Fruit fly (Drosophila melanogaster) whole organism, embryonic: ENCODE data around the gene Slh.
A peak's percentile ranks its signal among the peaks of the same experiment; 100 is the strongest.

Source experiments
- Antp ChIP-seq: fragments of 200-800 bp; sonication (Bioruptor generic); optimal IDR thresholded peaks from 3 replicates; lab custom pipeline; 2016; ENCODE audit warnings: missing biosample characterization, missing genetic modification characterization
- CG10209 ChIP-seq: fragments of 200-800 bp; sonication (Bioruptor generic); optimal IDR thresholded peaks from 3 replicates; lab custom pipeline; 2017; ENCODE audit warnings: missing biosample characterization, mild to moderate bottlenecking, missing genetic modification characterization, missing genetic modification reagents
- CG10267 ChIP-seq: fragments of 200-800 bp; sonication (Bioruptor generic); optimal IDR thresholded peaks from 2 replicates; lab custom pipeline; 2018; ENCODE audit warnings: missing biosample characterization, mild to moderate bottlenecking, missing genetic modification characterization, moderate library complexity
- CG11085 ChIP-seq: fragments of 200-800 bp; sonication (Bioruptor generic); IDR thresholded peaks from 2 replicates; pipeline ENCODE4 v1.3.6; 2022; ENCODE audit warnings: missing biosample characterization, missing genetic modification characterization
- CG11723 ChIP-seq: fragments of 200-800 bp; sonication (Bioruptor generic); optimal IDR thresholded peaks from 2 replicates; lab custom pipeline; 2017; ENCODE audit warnings: missing biosample characterization, mild to moderate bottlenecking, missing genetic modification characterization
- CG12071 ChIP-seq: fragments of 200-800 bp; sonication (Bioruptor generic); optimal IDR thresholded peaks from 3 replicates; lab custom pipeline; 2018; ENCODE audit warnings: missing biosample characterization, mild to moderate bottlenecking, missing genetic modification characterization
- CG12942 ChIP-seq: fragments of 200-800 bp; sonication (Bioruptor generic); optimal IDR thresholded peaks from 3 replicates; lab custom pipeline; 2016; ENCODE audit warnings: missing biosample characterization, missing genetic modification characterization
- CG14860 ChIP-seq: fragments of 200-800 bp; sonication (Bioruptor generic); IDR thresholded peaks from 3 replicates; pipeline ENCODE4 v1.3.6; 2022; ENCODE audit warnings: missing biosample characterization, missing genetic modification characterization; ENCODE audit not compliant: partially characterized antibody
- CG1529 ChIP-seq: fragments of 200-800 bp; sonication (Bioruptor generic); optimal IDR thresholded peaks from 3 replicates; lab custom pipeline; 2018; ENCODE audit warnings: missing biosample characterization, missing genetic modification characterization
- CG15696 ChIP-seq: fragments of 200-800 bp; sonication (Bioruptor generic); optimal IDR thresholded peaks from 2 replicates; lab custom pipeline; 2019; ENCODE audit warnings: missing biosample characterization, mild to moderate bottlenecking, missing genetic modification characterization, moderate library complexity
- CG18476 ChIP-seq: fragments of 200-800 bp; sonication (Bioruptor generic); optimal IDR thresholded peaks from 2 replicates; lab custom pipeline; 2016; ENCODE audit warnings: missing biosample characterization, mild to moderate bottlenecking, missing genetic modification characterization
- CG2712 ChIP-seq: fragments of 200-800 bp; optimal IDR thresholded peaks from 3 replicates; lab custom pipeline; 2019; ENCODE audit warnings: missing biosample characterization, mild to moderate bottlenecking, missing genetic modification characterization, moderate library complexity
- CG3065 ChIP-seq: fragments of 200-800 bp; sonication (Bioruptor generic); optimal IDR thresholded peaks from 2 replicates; lab custom pipeline; 2016; ENCODE audit warnings: missing biosample characterization, missing genetic modification characterization
- CG3847 ChIP-seq: fragments of 200-800 bp; sonication (Bioruptor generic); IDR thresholded peaks from 2 replicates; pipeline ENCODE4 v1.3.6; 2022; ENCODE audit warnings: missing biosample characterization, missing genetic modification characterization
- CG42726 ChIP-seq: fragments of 200-800 bp; sonication (Bioruptor generic); IDR thresholded peaks from 2 replicates; pipeline ENCODE4 v1.3.6; 2022; ENCODE audit warnings: missing biosample characterization, missing genetic modification characterization; ENCODE audit not compliant: partially characterized antibody
- CG6813 ChIP-seq: fragments of 200-800 bp; sonication (Bioruptor generic); optimal IDR thresholded peaks from 2 replicates; lab custom pipeline; 2017; ENCODE audit warnings: missing biosample characterization, missing genetic modification characterization, mild to moderate bottlenecking, moderate library complexity, missing genetic modification reagents
- CG7839 ChIP-seq: fragments of 200-800 bp; sonication (Bioruptor generic); optimal IDR thresholded peaks from 3 replicates; lab custom pipeline; 2018; ENCODE audit warnings: missing biosample characterization, mild to moderate bottlenecking, missing genetic modification characterization, moderate library complexity
- CG8359 ChIP-seq: fragments of 200-800 bp; sonication (Bioruptor generic); optimal IDR thresholded peaks from 2 replicates; lab custom pipeline; 2017; ENCODE audit warnings: missing biosample characterization, mild to moderate bottlenecking, missing genetic modification characterization, borderline replicate concordance
- CG8924 ChIP-seq: fragments of 200-800 bp; optimal IDR thresholded peaks from 3 replicates; lab custom pipeline; 2019; ENCODE audit warnings: missing biosample characterization, mild to moderate bottlenecking, missing genetic modification characterization, moderate library complexity
- CG9817 ChIP-seq: fragments of 200-800 bp; sonication (Bioruptor generic); optimal IDR thresholded peaks from 2 replicates; lab custom pipeline; 2018; ENCODE audit warnings: missing biosample characterization, mild to moderate bottlenecking, missing genetic modification characterization, moderate library complexity
- ERR ChIP-seq: fragments of 200-800 bp; sonication (Bioruptor generic); optimal IDR thresholded peaks from 2 replicates; lab custom pipeline; 2016; ENCODE audit warnings: missing biosample characterization, missing genetic modification characterization
- Gug ChIP-seq: fragments of 200-800 bp; sonication (Bioruptor generic); IDR thresholded peaks from 4 replicates; pipeline ENCODE4 v1.3.6; 2022; ENCODE audit warnings: missing biosample characterization, missing genetic modification characterization
- H2.0 ChIP-seq: fragments of 200-800 bp; sonication (Bioruptor generic); IDR thresholded peaks from 2 replicates; pipeline ENCODE4 v1.3.6; 2022; ENCODE audit warnings: missing biosample characterization, missing genetic modification characterization
- Hr51 ChIP-seq, 2 experiments: fragments of 200-800 bp; sonication (Bioruptor generic); optimal IDR thresholded peaks; 2 replicates in 1 of 2; 3 replicates in 1 of 2; lab custom pipeline; 2016 to 2018; ENCODE audit warnings: missing biosample characterization in 2 of 2, missing genetic modification characterization in 2 of 2, mild to moderate bottlenecking in 1 of 2, moderate library complexity in 1 of 2
- MBD-R2 ChIP-seq: fragments of 200-800 bp; sonication (Bioruptor generic); IDR thresholded peaks from 2 replicates; pipeline ENCODE4 v1.3.6; 2022; ENCODE audit warnings: missing biosample characterization, missing genetic modification characterization
- Meics ChIP-seq: fragments of 200-800 bp; sonication (Bioruptor generic); optimal IDR thresholded peaks from 2 replicates; lab custom pipeline; 2017; ENCODE audit warnings: missing biosample characterization, mild to moderate bottlenecking, missing genetic modification characterization
- Pdp1 ChIP-seq, 2 experiments: fragments of 200-800 bp; sonication (Bioruptor generic); optimal IDR thresholded peaks; 3 replicates each; lab custom pipeline; 2016; ENCODE audit warnings: missing biosample characterization in 2 of 2, missing genetic modification characterization in 2 of 2, mild to moderate bottlenecking in 1 of 2, moderate library complexity in 1 of 2
- Rx ChIP-seq: fragments of 200-800 bp; sonication (Bioruptor generic); IDR thresholded peaks from 2 replicates; pipeline ENCODE4 v1.3.6; 2022; ENCODE audit warnings: missing biosample characterization, missing genetic modification characterization
- Sox100B ChIP-seq: fragments of 200-800 bp; sonication (Bioruptor generic); optimal IDR thresholded peaks from 3 replicates; lab custom pipeline; 2018; ENCODE audit warnings: missing biosample characterization, mild to moderate bottlenecking, missing genetic modification characterization
- az2 ChIP-seq: fragments of 200-800 bp; sonication (Bioruptor generic); optimal IDR thresholded peaks from 3 replicates; lab custom pipeline; 2016; ENCODE audit warnings: missing biosample characterization, missing genetic modification characterization
- bbx ChIP-seq: fragments of 200-800 bp; sonication (Bioruptor generic); IDR thresholded peaks from 2 replicates; pipeline ENCODE4 v1.3.6; 2022; ENCODE audit warnings: missing biosample characterization, missing genetic modification characterization; ENCODE audit not compliant: partially characterized antibody
- hbn ChIP-seq: fragments of 200-800 bp; sonication (Bioruptor generic); IDR thresholded peaks from 2 replicates; pipeline ENCODE4 v1.3.6; 2022; ENCODE audit warnings: missing biosample characterization, missing genetic modification characterization; ENCODE audit not compliant: partially characterized antibody
- her ChIP-seq: fragments of 200-800 bp; sonication (Bioruptor generic); optimal IDR thresholded peaks from 2 replicates; lab custom pipeline; 2016; ENCODE audit warnings: missing biosample characterization, missing genetic modification characterization
- ind ChIP-seq: fragments of 200-800 bp; sonication (Bioruptor generic); optimal IDR thresholded peaks from 3 replicates; lab custom pipeline; 2016; ENCODE audit warnings: missing biosample characterization, missing genetic modification characterization
- jumu ChIP-seq: fragments of 200-800 bp; sonication (Bioruptor generic); optimal IDR thresholded peaks from 3 replicates; lab custom pipeline; 2016; ENCODE audit warnings: missing biosample characterization, missing genetic modification characterization
- kay ChIP-seq: fragments of 200-800 bp; sonication (Bioruptor generic); optimal IDR thresholded peaks from 2 replicates; lab custom pipeline; 2016; ENCODE audit warnings: missing biosample characterization, missing genetic modification characterization
- knrl ChIP-seq: fragments of 200-800 bp; sonication (Bioruptor generic); IDR thresholded peaks from 3 replicates; pipeline ENCODE4 v1.3.6; 2022; ENCODE audit warnings: missing biosample characterization, missing genetic modification characterization; ENCODE audit not compliant: partially characterized antibody
- lov ChIP-seq, 2 experiments: fragments of 200-800 bp in 1 of 2; fragments of >200 bp in 1 of 2; sonication (Bioruptor generic) in 1 of 2; IDR thresholded peaks in 1 of 2; optimal IDR thresholded peaks in 1 of 2; 2 replicates in 1 of 2; 3 replicates in 1 of 2; pipeline versions ENCODE4 v1.3.6 to Lab custom; 2017 to 2022; ENCODE audit warnings: missing biosample characterization in 1 of 2, missing genetic modification characterization in 1 of 2
- mam ChIP-seq: fragments of 200-800 bp; sonication (Bioruptor generic); optimal IDR thresholded peaks from 3 replicates; lab custom pipeline; 2016; ENCODE audit warnings: missing biosample characterization, missing genetic modification characterization
- odd ChIP-seq: fragments of 200-800 bp; sonication (Bioruptor generic); optimal IDR thresholded peaks from 2 replicates; lab custom pipeline; 2017; ENCODE audit warnings: missing biosample characterization, mild to moderate bottlenecking, missing genetic modification characterization
- repo ChIP-seq: fragments of 200-800 bp; sonication (Bioruptor generic); optimal IDR thresholded peaks from 2 replicates; lab custom pipeline; 2016; ENCODE audit warnings: missing biosample characterization, missing genetic modification characterization
- rib ChIP-seq: fragments of 200-800 bp; sonication (Bioruptor generic); IDR thresholded peaks from 2 replicates; pipeline ENCODE4 v1.3.6; 2022; ENCODE audit warnings: missing biosample characterization, missing genetic modification characterization
- ro ChIP-seq: fragments of 200-800 bp; sonication (Bioruptor generic); IDR thresholded peaks from 2 replicates; pipeline ENCODE4 v1.3.6; 2022; ENCODE audit warnings: missing biosample characterization, missing genetic modification characterization
- salm ChIP-seq: fragments of 200-800 bp; sonication (Bioruptor generic); optimal IDR thresholded peaks from 2 replicates; lab custom pipeline; 2018; ENCODE audit warnings: missing biosample characterization, mild to moderate bottlenecking, missing genetic modification characterization
- tap ChIP-seq: fragments of 200-800 bp; optimal IDR thresholded peaks from 3 replicates; lab custom pipeline; 2019; ENCODE audit warnings: missing biosample characterization, mild to moderate bottlenecking, missing genetic modification characterization, moderate library complexity
- tin ChIP-seq: fragments of 200-800 bp; sonication (Bioruptor generic); optimal IDR thresholded peaks from 3 replicates; lab custom pipeline; 2016; ENCODE audit warnings: missing biosample characterization, missing genetic modification characterization
- vfl ChIP-seq: fragments of 200-800 bp; sonication (Bioruptor generic); optimal IDR thresholded peaks from 2 replicates; lab custom pipeline; 2016; ENCODE audit warnings: missing biosample characterization, missing genetic modification characterization
- wor ChIP-seq: fragments of 200-800 bp; sonication (Bioruptor generic); IDR thresholded peaks from 2 replicates; pipeline ENCODE4 v1.3.6; 2022; ENCODE audit warnings: missing biosample characterization, missing genetic modification characterization
- zen ChIP-seq: fragments of 200-800 bp; sonication (Bioruptor generic); optimal IDR thresholded peaks from 3 replicates; lab custom pipeline; 2018; ENCODE audit warnings: missing biosample characterization, mild to moderate bottlenecking, missing genetic modification characterization, moderate library complexity

The Slh gene

dm6 chr2L:2467722-2468372 lies 24.6 kb downstream of the Slh start (continued):
- TF ChIP-seq CG7839 (tag; lab: Kevin White, UChicago): peak; percentile 54
- no peak for TF ChIP-seq CG12942 (GFP tag; lab: Kevin White, UChicago)
- TF ChIP-seq repo (GFP tag; lab: Kevin White, UChicago): no peak
- TF ChIP-seq tin (GFP tag; lab: Kevin White, UChicago): no peak
- no peak for TF ChIP-seq bbx (GFP tag; lab: Robert Waterston, UW)
- TF ChIP-seq Sox100B (GFP tag; lab: Kevin White, UChicago): no peak
- no peak for TF ChIP-seq CG8924 (tag; lab: Kevin White, UChicago)
- TF ChIP-seq odd: no peak
- TF ChIP-seq Rx (GFP tag; lab: Robert Waterston, UW): no peak
- no peak for TF ChIP-seq CG11723 (GFP tag; lab: Kevin White, UChicago)
- no peak for TF ChIP-seq salm (tag; lab: Kevin White, UChicago)
- no peak for TF ChIP-seq jumu (GFP tag; lab: Kevin White, UChicago)
- TF ChIP-seq ERR (GFP tag; lab: Kevin White, UChicago): no peak
- TF ChIP-seq Gug (GFP tag; lab: Robert Waterston, UW): peak; percentile 36; the same call in 1 of the 4 replicates
- no peak for TF ChIP-seq Pdp1 (GFP tag; optimal IDR thresholded peaks at IDR 0.05; lab: Kevin White, UChicago)
- peak; percentile 20 for TF ChIP-seq CG10209 (GFP tag; lab: Kevin White, UChicago)
- TF ChIP-seq Antp (GFP tag; lab: Kevin White, UChicago): no peak
- no peak for TF ChIP-seq kay (GFP tag; lab: Kevin White, UChicago)
- TF ChIP-seq mam (GFP tag; lab: Kevin White, UChicago): no peak
- TF ChIP-seq CG1529 (GFP tag; lab: Kevin White, UChicago): no peak
- peak; percentile 11 for TF ChIP-seq ind (GFP tag; lab: Kevin White, UChicago)
- no peak for TF ChIP-seq tap (tag; lab: Kevin White, UChicago)
- TF ChIP-seq CG15696 (tag; lab: Kevin White, UChicago): no peak
- TF ChIP-seq rib (GFP tag; lab: Robert Waterston, UW): 0 out of 2 replicates have a peak, but pooled peaks have one; percentile 21
- TF ChIP-seq CG12071 (GFP tag; lab: Kevin White, UChicago): no peak
- TF ChIP-seq CG42726 (GFP tag; lab: Robert Waterston, UW): no peak
- TF ChIP-seq vfl (GFP tag; lab: Kevin White, UChicago): no peak
- no peak for TF ChIP-seq az2 (GFP tag; lab: Kevin White, UChicago)
- TF ChIP-seq CG3847: peak; percentile 40
- TF ChIP-seq CG2712 (tag; lab: Kevin White, UChicago): peak; percentile 3
- no peak for TF ChIP-seq zen (tag; lab: Kevin White, UChicago)
- TF ChIP-seq H2.0 (GFP tag; lab: Robert Waterston, UW): peak; percentile 36; the same call in 1 of the 2 replicates
- no peak for TF ChIP-seq CG18476 (GFP tag; lab: Kevin White, UChicago)
- no peak for TF ChIP-seq CG6813 (GFP tag; lab: Kevin White, UChicago)
- peak; percentile 28 for TF ChIP-seq Meics (GFP tag; lab: Kevin White, UChicago)
- TF ChIP-seq CG11085 (GFP tag; lab: Robert Waterston, UW): no peak
- no peak for TF ChIP-seq MBD-R2
- no peak for TF ChIP-seq knrl (GFP tag; lab: Robert Waterston, UW)
- TF ChIP-seq CG10267 (tag; lab: Kevin White, UChicago): no peak
- no peak for TF ChIP-seq her (GFP tag; lab: Kevin White, UChicago)
- no peak for TF ChIP-seq lov (optimal IDR thresholded peaks at IDR 0.05; lab: Kevin White, UChicago)
- TF ChIP-seq lov (GFP tag; IDR thresholded peaks at IDR 0.05; lab: Robert Waterston, UW): no peak
- no peak for TF ChIP-seq hbn (GFP tag; lab: Robert Waterston, UW)
- TF ChIP-seq wor (GFP tag; lab: Robert Waterston, UW): no peak; the same call in 1 of the 2 replicates
- TF ChIP-seq CG14860 (GFP tag; lab: Robert Waterston, UW): no peak
- TF ChIP-seq ro (GFP tag; lab: Robert Waterston, UW): no peak
- TF ChIP-seq CG9817: peak; percentile 31
- TF ChIP-seq Hr51 (GFP tag; optimal IDR thresholded peaks at IDR 0.05; lab: Kevin White, UChicago): peak in 1 of 2 experiments; percentile 49
- TF ChIP-seq CG8359 (GFP tag; lab: Kevin White, UChicago): no peak
- TF ChIP-seq CG3065 (GFP tag; lab: Kevin White, UChicago): no peak
